Worm (Caenorhabditis elegans): ENCODE measurements around the gene sdz-36.
"Not testable (repeated sequence)": the region's sequence is repeated elsewhere in the genome, so short reads cannot be mapped to it uniquely, and the experiment has no call there.

DNA sequence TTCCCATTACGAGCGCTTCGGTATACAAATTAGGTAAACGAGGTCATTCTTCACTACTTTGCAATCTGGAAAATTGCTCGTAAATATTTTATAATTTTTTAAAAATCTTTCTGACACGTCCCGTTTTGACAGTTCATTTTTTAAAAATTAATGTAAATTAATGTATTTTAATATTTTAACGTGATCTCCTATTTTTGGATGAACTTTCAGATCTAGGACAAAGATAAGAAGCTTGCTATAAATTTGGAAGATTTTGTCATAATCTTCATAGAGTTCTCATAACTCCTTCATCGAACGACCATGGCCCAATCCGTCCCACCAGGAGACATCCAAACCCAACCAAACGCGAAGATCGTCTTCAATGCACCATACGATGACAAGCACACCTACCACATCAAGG is 2.0 kb upstream of the sdz-36 start, which contains the start of gene msp-76:
- not testable (repeated sequence) for TF ChIP-seq elt-1 (tag; optimal IDR thresholded peaks at IDR 0.05; ENCODE audit: borderline replicate concordance, insufficient read depth); elt-3 (tag; optimal IDR thresholded peaks at IDR 0.05); ztf-11 (tag; optimal IDR thresholded peaks at IDR 0.05); nhr-76 (tag; optimal IDR thresholded peaks at IDR 0.05); unc-39 (tag; optimal IDR thresholded peaks at IDR 0.05); zip-8 (tag; optimal IDR thresholded peaks at IDR 0.05); cnd-1 (tag; optimal IDR thresholded peaks at IDR 0.05); nhr-28 (tag; optimal IDR thresholded peaks at IDR 0.05); pha-4 (tag; optimal IDR thresholded peaks at IDR 0.05); lin-32 (GFP tag; optimal IDR thresholded peaks at IDR 0.05); snpc-4 (tag; optimal IDR thresholded peaks at IDR 0.05)

Measured in whole organism, mixed stage, embryonic.